Worm (Caenorhabditis elegans): ENCODE results near the gene pha-2.

Gene pha-2

DNA sequence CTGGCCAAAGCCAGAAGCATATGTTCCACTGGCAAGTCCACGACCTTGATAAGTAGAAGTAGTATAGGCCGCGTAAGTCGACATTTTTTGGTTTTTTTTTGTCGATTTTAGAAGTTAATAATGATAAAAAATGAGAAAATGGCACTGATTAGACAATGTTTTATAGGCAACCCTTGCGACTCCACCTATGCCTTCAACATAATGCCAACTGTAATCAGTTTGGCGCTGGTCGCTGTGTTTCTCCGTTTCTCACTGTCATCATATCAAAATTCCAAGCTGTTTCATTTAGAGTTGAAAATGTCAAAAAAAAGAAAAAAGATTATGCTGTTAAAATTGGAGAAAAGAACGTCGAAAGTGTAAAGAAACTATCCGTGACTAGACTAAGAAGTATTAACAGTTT is 8.8 kb upstream of the pha-2 start:
- TF ChIP-seq ama-1 (optimal IDR thresholded peaks at IDR 0.05) (no peak), ceh-24 (tag; optimal IDR thresholded peaks at IDR 0.05) (no peak), pqm-1 (tag; optimal IDR thresholded peaks at IDR 0.05) (no peak), ceh-34 (tag; optimal IDR thresholded peaks at IDR 0.05) (no peak), lim-6 (tag; optimal IDR thresholded peaks at IDR 0.05) (no peak), nfya-1 (tag; optimal IDR thresholded peaks at IDR 0.05) (no peak), fax-1 (tag; optimal IDR thresholded peaks at IDR 0.05) (no peak)

DNA sequence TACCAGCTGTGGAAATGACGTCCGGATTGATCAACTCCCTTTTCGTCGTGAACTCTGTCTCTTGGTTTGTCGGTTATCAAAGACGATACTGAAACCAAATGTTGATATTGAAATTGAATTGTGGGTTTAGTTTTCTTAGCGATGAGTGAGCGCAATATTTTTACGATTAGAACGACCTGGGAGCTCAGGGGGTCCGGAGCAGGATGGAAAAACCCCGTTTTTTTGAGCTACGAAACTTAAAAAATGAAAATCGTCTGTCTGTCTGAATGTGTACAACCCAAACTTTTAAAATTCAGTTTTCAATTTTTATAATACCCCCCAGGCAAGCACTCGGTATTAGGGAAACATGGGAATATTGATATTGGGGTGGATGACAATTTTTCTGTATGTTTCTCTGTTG is 6.0 kb upstream of the pha-2 start:
- TF ChIP-seq C08G9.2 (tag; optimal IDR thresholded peaks at IDR 0.05) (no peak), ceh-45 (GFP tag; IDR thresholded peaks at IDR 0.05) (no peak), ceh-19 (GFP tag; optimal IDR thresholded peaks at IDR 0.05) (no peak), nfya-1 (tag; optimal IDR thresholded peaks at IDR 0.05) (no peak), dve-1 (tag; optimal IDR thresholded peaks at IDR 0.05) (no peak), K09A11.1 (tag; optimal IDR thresholded peaks at IDR 0.05; ENCODE audit: insufficient read depth) (no peak), hlh-6 (tag; optimal IDR thresholded peaks at IDR 0.05) (no peak), fax-1 (tag; optimal IDR thresholded peaks at IDR 0.05) (no peak), sox-2 (GFP tag; IDR thresholded peaks at IDR 0.05) (no peak), hlh-8 (tag; optimal IDR thresholded peaks at IDR 0.05) (no peak), hlh-30 (tag; optimal IDR thresholded peaks at IDR 0.05; ENCODE audit: insufficient read depth) (no peak), ceh-22 (tag; optimal IDR thresholded peaks at IDR 0.05) (no peak)

DNA sequence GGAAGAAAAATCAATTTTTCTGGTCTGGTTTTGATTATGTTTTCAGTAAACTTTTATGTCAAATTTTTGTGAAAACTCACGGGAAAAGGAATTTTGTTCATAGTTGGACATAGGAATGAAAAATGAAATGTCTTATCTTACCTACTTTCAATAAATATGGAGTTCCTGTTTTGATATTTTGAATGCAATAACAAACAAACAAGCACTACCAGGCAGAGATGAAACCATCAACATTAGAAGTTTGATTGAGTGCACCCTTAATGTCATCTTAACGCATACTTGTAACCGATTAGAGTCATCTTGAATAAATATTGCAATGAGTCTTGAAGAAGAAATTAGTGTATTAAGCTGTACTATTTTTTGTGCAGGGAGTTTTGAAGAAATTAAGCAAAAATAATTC is 4.6 kb upstream of the pha-2 start, which contains the start of gene M6.11:
TSS of gene M6.11 (minus strand) at position 101 of the 400 bp plus-strand sequence.
- TF ChIP-seq K09A11.1 (tag; optimal IDR thresholded peaks at IDR 0.05; ENCODE audit: insufficient read depth): no peak
- TF ChIP-seq T23F11.4 (GFP tag; optimal IDR thresholded peaks at IDR 0.05): no peak
- no peak for TF ChIP-seq che-1 (tag; optimal IDR thresholded peaks at IDR 0.05)
- TF ChIP-seq ceh-9 (tag; optimal IDR thresholded peaks at IDR 0.05): no peak
- TF ChIP-seq pat-9 (tag; optimal IDR thresholded peaks at IDR 0.05): no peak

DNA sequence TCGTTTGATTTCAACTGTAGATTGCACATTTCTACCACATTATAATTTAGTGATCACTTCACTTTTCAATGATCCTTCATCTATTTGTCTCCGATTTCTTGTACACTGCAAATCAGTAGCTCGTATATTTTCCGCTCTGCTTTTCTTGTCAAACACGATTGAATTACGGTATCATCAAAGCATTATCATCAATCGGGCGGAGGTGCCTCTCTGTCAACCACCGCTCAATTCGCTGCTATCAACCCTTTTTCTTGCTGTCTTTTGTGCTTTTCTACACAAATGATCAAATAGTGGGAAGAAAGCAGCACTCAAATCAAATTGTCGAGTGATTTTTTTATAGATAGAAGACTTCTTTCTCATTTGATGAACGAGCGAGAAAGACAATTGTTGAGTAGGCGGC is 795 bp upstream of the pha-2 start:
- TF ChIP-seq pha-2 (tag; optimal IDR thresholded peaks at IDR 0.05): no peak
- TF ChIP-seq pag-3 (tag; optimal IDR thresholded peaks at IDR 0.05; ENCODE audit: borderline replicate concordance): no peak
- TF ChIP-seq C38D4.7 (GFP tag; optimal IDR thresholded peaks at IDR 0.05): no peak
- TF ChIP-seq hlh-13 (GFP tag; optimal IDR thresholded peaks at IDR 0.05): no peak
- TF ChIP-seq nhr-11 (tag; optimal IDR thresholded peaks at IDR 0.05): no peak
- no peak for TF ChIP-seq unc-55 (GFP tag; optimal IDR thresholded peaks at IDR 0.05)
- TF ChIP-seq mec-3 (tag; optimal IDR thresholded peaks at IDR 0.05; ENCODE audit: borderline replicate concordance): no peak
- no peak for TF ChIP-seq lim-6 (tag; optimal IDR thresholded peaks at IDR 0.05)
- no peak for TF ChIP-seq elt-2 (tag; optimal IDR thresholded peaks at IDR 0.05)
- TF ChIP-seq dve-1 (tag; optimal IDR thresholded peaks at IDR 0.05): no peak
- no peak for TF ChIP-seq ceh-30 (tag; optimal IDR thresholded peaks at IDR 0.05)

DNA sequence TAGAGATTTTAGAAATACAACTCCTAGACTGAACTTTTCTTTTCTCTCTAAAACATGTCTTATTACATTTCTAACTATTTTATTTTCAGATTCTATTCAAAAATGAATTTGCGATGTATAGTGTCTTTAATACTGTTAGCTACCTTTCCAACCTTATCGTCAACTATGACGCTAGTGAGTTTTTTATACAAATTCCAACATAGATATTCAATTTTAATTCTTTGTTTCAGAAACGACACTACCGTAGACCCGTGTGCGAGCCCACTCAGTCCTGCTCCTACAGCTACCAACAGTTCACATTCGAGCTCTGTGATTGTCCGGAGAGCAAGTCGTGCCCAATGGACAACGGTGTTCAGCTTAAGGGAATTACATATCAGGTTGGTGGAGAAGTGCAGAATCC is 7.7 kb downstream of the pha-2 start, which contains the start of gene M6.4:
TSS of gene M6.4 (plus strand) at position 55 of the 400 bp plus-strand sequence.
- no peak for TF ChIP-seq ceh-22 (tag; optimal IDR thresholded peaks at IDR 0.05)
- no peak for TF ChIP-seq pat-9 (tag; optimal IDR thresholded peaks at IDR 0.05)
- no peak for TF ChIP-seq zip-5 (tag; optimal IDR thresholded peaks at IDR 0.05)
- TF ChIP-seq tbx-2 (tag; optimal IDR thresholded peaks at IDR 0.05): no peak
- TF ChIP-seq sdc-2 (tag; optimal IDR thresholded peaks at IDR 0.05): no peak
- TF ChIP-seq dmd-4 (tag; optimal IDR thresholded peaks at IDR 0.05; ENCODE audit: borderline replicate concordance): no peak
- no peak for TF ChIP-seq fkh-10 (GFP tag; optimal IDR thresholded peaks at IDR 0.05)
- no peak for TF ChIP-seq K02D7.2 (tag; optimal IDR thresholded peaks at IDR 0.05)
- no peak for TF ChIP-seq pros-1 (tag; optimal IDR thresholded peaks at IDR 0.05)
- TF ChIP-seq nhr-11 (tag; optimal IDR thresholded peaks at IDR 0.05): no peak
- no peak for TF ChIP-seq Y22D7AL.16 (tag; optimal IDR thresholded peaks at IDR 0.05)
- no peak for TF ChIP-seq odd-2 (tag; optimal IDR thresholded peaks at IDR 0.05)
- TF ChIP-seq hlh-6 (tag; optimal IDR thresholded peaks at IDR 0.05): no peak
- no peak for TF ChIP-seq hlh-30 (tag; optimal IDR thresholded peaks at IDR 0.05; ENCODE audit: insufficient read depth)
- TF ChIP-seq sox-2 (GFP tag; IDR thresholded peaks at IDR 0.05): no peak
- no peak for TF ChIP-seq unc-86 (tag; optimal IDR thresholded peaks at IDR 0.05)
- TF ChIP-seq K09A11.1 (tag; optimal IDR thresholded peaks at IDR 0.05; ENCODE audit: insufficient read depth): no peak
